Worm (Caenorhabditis elegans) whole organism, L3 larva: Measurements from ENCODE around the gene twk-12.

ENCODE experiments used
- R02D3.7 ChIP-seq: fragments of 150-350 bp; optimal IDR thresholded peaks from 2 replicates; lab custom pipeline; 2014; ENCODE audit warnings: missing biosample characterization, missing genetic modification characterization
- aly-2 ChIP-seq: fragments of 150-350 bp; optimal IDR thresholded peaks from 2 replicates; lab custom pipeline; 2014; ENCODE audit warnings: missing biosample characterization, missing genetic modification characterization
- ama-1 ChIP-seq: fragments of 150-350 bp; optimal IDR thresholded peaks from 2 replicates; lab custom pipeline; 2018
- ceh-16 ChIP-seq: sonication (generic microtip); optimal IDR thresholded peaks from 2 replicates; lab custom pipeline; 2017; ENCODE audit warnings: missing biosample characterization, missing genetic modification characterization
- ceh-28 ChIP-seq: fragments of 150-350 bp; optimal IDR thresholded peaks from 2 replicates; lab custom pipeline; 2014; ENCODE audit warnings: missing biosample characterization, missing genetic modification reagents, missing genetic modification characterization
- ceh-82 ChIP-seq: fragments of 150-350 bp; optimal IDR thresholded peaks from 2 replicates; lab custom pipeline; 2014; ENCODE audit warnings: missing biosample characterization, missing genetic modification characterization
- ceh-9 ChIP-seq: sonication (generic microtip); optimal IDR thresholded peaks from 2 replicates; lab custom pipeline; 2018; ENCODE audit warnings: missing biosample characterization, missing genetic modification characterization
- egl-27 ChIP-seq: sonication (generic microtip); optimal IDR thresholded peaks from 4 replicates; lab custom pipeline; 2017; ENCODE audit warnings: missing biosample characterization, missing genetic modification reagents, missing genetic modification characterization
- elt-1 ChIP-seq: fragments of 150-350 bp; optimal IDR thresholded peaks from 2 replicates; lab custom pipeline; 2014; ENCODE audit warnings: missing biosample characterization, missing genetic modification characterization
- elt-2 ChIP-seq: sonication (generic microtip); optimal IDR thresholded peaks from 2 replicates; lab custom pipeline; 2016; ENCODE audit warnings: missing genetic modification reagents, mild to moderate bottlenecking, missing genetic modification characterization, missing compliant biosample characterization
- eor-1 ChIP-seq, 2 experiments: fragments of 150-350 bp; optimal IDR thresholded peaks; 2 replicates each; lab custom pipeline; 2014 to 2018; ENCODE audit warnings: missing biosample characterization in 2 of 2, missing genetic modification characterization in 2 of 2
- fkh-10 ChIP-seq: sonication (generic microtip); optimal IDR thresholded peaks from 2 replicates; lab custom pipeline; 2017; ENCODE audit warnings: missing biosample characterization, missing genetic modification reagents, missing genetic modification characterization
- fkh-2 ChIP-seq: fragments of 150-350 bp; optimal IDR thresholded peaks from 2 replicates; lab custom pipeline; 2014; ENCODE audit warnings: missing biosample characterization, missing genetic modification reagents, missing genetic modification characterization
- fos-1 ChIP-seq: fragments of 150-350 bp; optimal IDR thresholded peaks from 2 replicates; lab custom pipeline; 2014; ENCODE audit warnings: missing biosample characterization, missing genetic modification characterization
- hmg-11 ChIP-seq: sonication (generic microtip); optimal IDR thresholded peaks from 2 replicates; lab custom pipeline; 2016; ENCODE audit warnings: missing genetic modification characterization, missing compliant biosample characterization
- jun-1 ChIP-seq: fragments of 150-350 bp; optimal IDR thresholded peaks from 2 replicates; lab custom pipeline; 2014; ENCODE audit warnings: missing biosample characterization, missing genetic modification reagents, missing genetic modification characterization
- lin-15B ChIP-seq: fragments of 150-350 bp; optimal IDR thresholded peaks from 2 replicates; lab custom pipeline; 2014; ENCODE audit warnings: missing biosample characterization, missing genetic modification characterization
- lsy-12 ChIP-seq: sonication (generic microtip); optimal IDR thresholded peaks from 2 replicates; lab custom pipeline; 2016; ENCODE audit warnings: mild to moderate bottlenecking, missing genetic modification characterization, missing compliant biosample characterization
- mml-1 ChIP-seq: fragments of 150-350 bp; sonication (generic microtip); optimal IDR thresholded peaks from 3 replicates; lab custom pipeline; 2014; ENCODE audit warnings: missing biosample characterization, missing genetic modification characterization
- nfya-1 ChIP-seq: sonication (generic microtip); optimal IDR thresholded peaks from 2 replicates; lab custom pipeline; 2017; ENCODE audit warnings: missing genetic modification characterization, mild to moderate bottlenecking, missing compliant biosample characterization, antibody characterized with exemption, moderate library complexity; ENCODE audit not compliant: insufficient read depth
- nhr-11 ChIP-seq: fragments of 150-350 bp; optimal IDR thresholded peaks from 2 replicates; lab custom pipeline; 2014; ENCODE audit warnings: missing biosample characterization, missing genetic modification characterization
- nhr-23 ChIP-seq: fragments of 150-350 bp; optimal IDR thresholded peaks from 2 replicates; lab custom pipeline; 2014; ENCODE audit warnings: missing biosample characterization, missing genetic modification reagents, missing genetic modification characterization
- nhr-25 ChIP-seq: sonication (generic microtip); optimal IDR thresholded peaks from 2 replicates; lab custom pipeline; 2017; ENCODE audit warnings: missing biosample characterization, missing genetic modification characterization
- nhr-28 ChIP-seq: fragments of 150-350 bp; optimal IDR thresholded peaks from 2 replicates; lab custom pipeline; 2014; ENCODE audit warnings: missing biosample characterization, missing genetic modification characterization
- nhr-43 ChIP-seq: sonication (generic microtip); optimal IDR thresholded peaks from 2 replicates; lab custom pipeline; 2016; ENCODE audit warnings: mild to moderate bottlenecking, missing genetic modification characterization, missing compliant biosample characterization; ENCODE audit not compliant: poor library complexity, severe bottlenecking
- nhr-76 ChIP-seq: fragments of 150-350 bp; sonication (generic microtip); optimal IDR thresholded peaks from 5 replicates; lab custom pipeline; 2014; ENCODE audit warnings: missing biosample characterization, missing genetic modification characterization
- nhr-77 ChIP-seq: fragments of 150-350 bp; optimal IDR thresholded peaks from 2 replicates; lab custom pipeline; 2014; ENCODE audit warnings: missing biosample characterization, missing genetic modification characterization
- pha-4 ChIP-seq: fragments of 150-350 bp; optimal IDR thresholded peaks from 2 replicates; lab custom pipeline; 2014; ENCODE audit warnings: missing biosample characterization, missing genetic modification reagents, missing genetic modification characterization
- pqm-1 ChIP-seq: fragments of 150-350 bp; optimal IDR thresholded peaks from 2 replicates; lab custom pipeline; 2017; ENCODE audit warnings: missing biosample characterization, missing genetic modification characterization, inconsistent platforms
- sea-2 ChIP-seq: fragments of 150-350 bp; sonication (generic microtip); optimal IDR thresholded peaks from 4 replicates; lab custom pipeline; 2014; ENCODE audit warnings: missing biosample characterization, missing genetic modification reagents, missing genetic modification characterization
- snpc-4 ChIP-seq: fragments of 150-350 bp; optimal IDR thresholded peaks from 2 replicates; lab custom pipeline; 2014; ENCODE audit warnings: missing biosample characterization, missing genetic modification characterization
- unc-39 ChIP-seq: sonication (generic microtip); optimal IDR thresholded peaks from 4 replicates; lab custom pipeline; 2017; ENCODE audit warnings: missing biosample characterization, missing genetic modification characterization
- unc-62 ChIP-seq: fragments of 150-350 bp; sonication (generic microtip); optimal IDR thresholded peaks from 4 replicates; lab custom pipeline; 2014; ENCODE audit warnings: missing biosample characterization, missing genetic modification reagents, missing genetic modification characterization
- ztf-11 ChIP-seq: fragments of 150-350 bp; optimal IDR thresholded peaks from 2 replicates; lab custom pipeline; 2014; ENCODE audit warnings: missing biosample characterization, missing genetic modification characterization
- ztf-4 ChIP-seq: fragments of 150-350 bp; optimal IDR thresholded peaks from 2 replicates; lab custom pipeline; 2014; ENCODE audit warnings: missing biosample characterization, missing genetic modification characterization

The twk-12 gene

DNA sequence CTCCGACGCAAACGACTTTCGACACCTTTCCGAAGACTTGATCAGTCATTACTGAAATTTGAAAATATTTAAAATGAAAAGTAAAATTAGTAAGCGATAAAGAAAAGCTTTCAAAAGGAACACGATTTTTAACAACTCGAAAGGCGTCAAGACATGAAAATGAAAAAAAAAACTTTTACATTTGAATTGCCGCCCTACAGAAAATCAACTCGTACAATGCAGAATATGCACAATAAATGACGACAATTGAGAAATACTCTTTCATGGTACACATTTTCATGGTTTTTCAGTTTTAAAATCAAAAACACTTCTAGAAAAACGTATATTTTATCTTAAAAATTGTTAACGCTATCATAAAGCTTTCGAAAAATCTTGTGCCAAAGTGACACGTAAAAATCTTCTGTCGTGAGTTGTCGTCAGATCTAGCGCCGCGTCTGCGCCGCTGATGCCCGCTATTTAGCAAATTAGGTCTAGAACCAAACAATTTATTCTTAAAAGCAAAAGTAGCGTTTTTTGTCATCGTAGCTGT, 5.9 kb upstream of the twk-12 start, which contains the start of gene sqv-4:
Gene sqv-4, minus strand, starts transcription at position 51 of the 529 bp plus-strand sequence.
- TF ChIP-seq hmg-11 (peak; percentile 57), nhr-77 (no peak), ama-1 (lab: Kevin White, UChicago) (no peak), mml-1 (tag; lab: Kevin White, UChicago) (no peak), elt-1 (no peak), ztf-11 (no peak), jun-1 (no peak), nhr-28 (no peak), fos-1 (no peak), lin-15B (tag; lab: Kevin White, UChicago) (peak; percentile 50), ceh-9 (tag; lab: Kevin White, UChicago) (no peak), pha-4 (peak; percentile 27), nhr-43 (tag; lab: Kevin White, UChicago) (no peak), snpc-4 (no peak), aly-2 (tag; lab: Kevin White, UChicago) (no peak), unc-39 (tag; lab: Kevin White, UChicago) (no peak), nfya-1 (tag; lab: Kevin White, UChicago) (peak; percentile 14), lsy-12 (tag; lab: Kevin White, UChicago) (no peak), nhr-11 (no peak)

ce11 chrV:10662000-10662399, 5.4 kb upstream of the twk-12 start:
- TF ChIP-seq fos-1 (no peak), elt-1 (peak; percentile 59), ceh-16 (tag; lab: Kevin White, UChicago) (no peak), fkh-2 (no peak), unc-39 (tag; lab: Kevin White, UChicago) (no peak), unc-62 (GFP tag; lab: Kevin White, UChicago) (no peak), fkh-10 (no peak)

- TF ChIP-seq nhr-23 (tag; lab: Kevin White, UChicago) (no peak), nhr-76 (tag; lab: Kevin White, UChicago) (no peak), fkh-2 (no peak), ztf-4 (tag; lab: Kevin White, UChicago) (no peak), ceh-82 (tag; lab: Kevin White, UChicago) (no peak), elt-2 (no peak), sea-2 (no peak), eor-1 (tag; optimal IDR thresholded peaks at IDR 0.05; lab: Kevin White, UChicago) (no peak), ceh-28 (no peak)
- TF ChIP-seq, all 47 proteins: peak for 0
Observed at ce11 chrV:10664271-10664670, 3.1 kb upstream of the twk-12 start.

- TF ChIP-seq nhr-25 (tag; lab: Kevin White, UChicago) (no peak), pha-4 (peak; percentile 27)
Observed at ce11 chrV:10670817-10671216, 3.4 kb downstream of the twk-12 start.

- TF ChIP-seq unc-62 (GFP tag; lab: Kevin White, UChicago): no peak
- TF ChIP-seq nfya-1 (tag; lab: Kevin White, UChicago): no peak
- TF ChIP-seq R02D3.7 (tag; lab: Kevin White, UChicago): no peak
- TF ChIP-seq elt-1: no peak
- TF ChIP-seq elt-2: no peak
- TF ChIP-seq lsy-12 (tag; lab: Kevin White, UChicago): no peak
- TF ChIP-seq pqm-1 (tag; lab: Kevin White, UChicago): no peak
- no peak for TF ChIP-seq egl-27 (tag; lab: Kevin White, UChicago)
- TF ChIP-seq fkh-10: no peak
Observed at ce11 chrV:10671618-10672017, 4.2 kb downstream of the twk-12 start, which contains the start of gene ceh-22. Gene ceh-22 (plus strand): TSS chrV:10671918.

- TF ChIP-seq nhr-11 (no peak), pha-4 (peak; percentile 1)
Observed at ce11 chrV:10672601-10673000, 5.2 kb downstream of the twk-12 start.
